Worm (Caenorhabditis elegans): Measurements from ENCODE around the gene wrt-10.

The wrt-10 gene

ce11 chrII:7530944-7531343 lies 3.4 kb downstream of the wrt-10 start, which contains the start of gene wrt-1 (continued):
- no peak for TF ChIP-seq tag-97 (GFP tag; IDR thresholded peaks at IDR 0.05)
- TF ChIP-seq zfp-3 (GFP tag; conservative IDR thresholded peaks at IDR 0.05) = peak; percentile 58; the same call in 1 of the 2 replicates
- TF ChIP-seq skn-1 (tag; optimal IDR thresholded peaks at IDR 0.05) = no peak
- TF ChIP-seq lin-13 (GFP tag; optimal IDR thresholded peaks at IDR 0.05) = no peak
- no peak for TF ChIP-seq nhr-28 (tag; optimal IDR thresholded peaks at IDR 0.05)
- no peak for TF ChIP-seq vab-7 (GFP tag; IDR thresholded peaks at IDR 0.05)
- no peak for TF ChIP-seq ceh-28 (tag; optimal IDR thresholded peaks at IDR 0.05)
- TF ChIP-seq nhr-77 (tag; optimal IDR thresholded peaks at IDR 0.05) = no peak
- TF ChIP-seq hmg-1.1 (GFP tag; IDR thresholded peaks at IDR 0.05) = no peak
- no peak for TF ChIP-seq ces-1 (GFP tag; optimal IDR thresholded peaks at IDR 0.05)
- TF ChIP-seq nhr-237 (tag; optimal IDR thresholded peaks at IDR 0.05) = no peak
- TF ChIP-seq nhr-48 (tag; optimal IDR thresholded peaks at IDR 0.05) = no peak

ce11 chrII:7529078-7529683 lies 5.2 kb downstream of the wrt-10 start, which contains the start of gene ZK1290.5:
ZK1290.5 (plus strand) TSS chrII:7529643.
- TF ChIP-seq ctbp-1 (GFP tag; IDR thresholded peaks at IDR 0.05) (peak; percentile 75), hlh-30 (tag; optimal IDR thresholded peaks at IDR 0.05; ENCODE audit: insufficient read depth) (peak; percentile 97), zfp-3 (GFP tag; conservative IDR thresholded peaks at IDR 0.05) (peak; percentile 83), tag-97 (GFP tag; IDR thresholded peaks at IDR 0.05) (no peak), nhr-48 (tag; optimal IDR thresholded peaks at IDR 0.05) (peak; percentile 98), daf-19 (GFP tag; conservative IDR thresholded peaks at IDR 0.05) (no peak), zip-2 (tag; optimal IDR thresholded peaks at IDR 0.05) (peak; percentile 40), nhr-237 (tag; optimal IDR thresholded peaks at IDR 0.05) (no peak), zag-1 (tag; optimal IDR thresholded peaks at IDR 0.05) (no peak), Y75B8A.6 (GFP tag; IDR thresholded peaks at IDR 0.05) (0 out of 2 replicates have a peak, but pooled peaks have one; percentile 31), nhr-76 (tag; optimal IDR thresholded peaks at IDR 0.05) (peak; percentile 63), dpl-1 (GFP tag; optimal IDR thresholded peaks at IDR 0.05) (peak; percentile 50), Y5F2A.4 (GFP tag; optimal IDR thresholded peaks at IDR 0.05) (no peak), F37D6.2 (tag; optimal IDR thresholded peaks at IDR 0.05) (no peak), rbr-2 (tag; optimal IDR thresholded peaks at IDR 0.05) (peak; percentile 67), gei-8 (GFP tag; optimal IDR thresholded peaks at IDR 0.05) (peak; percentile 96), lin-15B (tag; optimal IDR thresholded peaks at IDR 0.05) (no peak), lsy-2 (tag; optimal IDR thresholded peaks at IDR 0.05) (peak; percentile 36 to 89), ztf-11 (tag; optimal IDR thresholded peaks at IDR 0.05) (no peak), nhr-6 (tag; optimal IDR thresholded peaks at IDR 0.05) (no peak), ztf-7 (tag; optimal IDR thresholded peaks at IDR 0.05) (peak; percentile 37), madf-9 (GFP tag; conservative IDR thresholded peaks at IDR 0.05) (peak; percentile 48; the same call in 1 of the 2 replicates), T26A8.4 (GFP tag; IDR thresholded peaks at IDR 0.05) (peak; percentile 71), lin-39 (tag; optimal IDR thresholded peaks at IDR 0.05) (no peak), skn-1 (tag; optimal IDR thresholded peaks at IDR 0.05) (no peak), attf-4 (tag; optimal IDR thresholded peaks at IDR 0.05) (no peak), ama-1 (optimal IDR thresholded peaks at IDR 0.05) (no peak), dmd-6 (GFP tag; IDR thresholded peaks at IDR 0.05) (peak; percentile 99), hif-1 (tag; optimal IDR thresholded peaks at IDR 0.05) (peak in 1 of 2 experiments; percentile 69), ceh-62 (tag; optimal IDR thresholded peaks at IDR 0.05) (no peak), nhr-11 (tag; optimal IDR thresholded peaks at IDR 0.05) (peak; percentile 89), hmg-1.1 (GFP tag; IDR thresholded peaks at IDR 0.05) (peak; percentile 62), snpc-4 (tag; optimal IDR thresholded peaks at IDR 0.05) (no peak), pqm-1 (tag; optimal IDR thresholded peaks at IDR 0.05) (peak; percentile 3), lin-1 (GFP tag; IDR thresholded peaks at IDR 0.05) (peak; percentile 87), ceh-28 (tag; optimal IDR thresholded peaks at IDR 0.05) (no peak), ces-1 (GFP tag; optimal IDR thresholded peaks at IDR 0.05) (no peak), ZK337.2 (GFP tag; IDR thresholded peaks at IDR 0.05) (no peak), tra-1 (GFP tag; IDR thresholded peaks at IDR 0.05) (peak; percentile 96), daf-12 (tag; optimal IDR thresholded peaks at IDR 0.05) (no peak), unc-62 (GFP tag; optimal IDR thresholded peaks at IDR 0.05 in 1 of 2) (peak in 1 of 2 experiments; percentile 91), unc-62 (tag; optimal IDR thresholded peaks at IDR 0.05) (no peak), lir-3 (tag; optimal IDR thresholded peaks at IDR 0.05) (no peak), aha-1 (tag) (peak; percentile 96), lin-38 (GFP tag; IDR thresholded peaks at IDR 0.05) (no peak), lin-13 (GFP tag; optimal IDR thresholded peaks at IDR 0.05) (peak; percentile 71)
